Worm (Caenorhabditis elegans) whole organism, L4 larva: Measurements from ENCODE around the gene W02D7.12.

Experiments used
- ZK546.5 ChIP-seq, 2 experiments: sonication (generic microtip); optimal IDR thresholded peaks; 2 replicates each; lab custom pipeline; 2017; ENCODE audit warnings: missing biosample characterization in 2 of 2, missing genetic modification characterization in 2 of 2
- ceh-20 ChIP-seq: fragments of 200-800 bp; sonication (Bioruptor generic); IDR thresholded peaks from 2 replicates; pipeline ENCODE4 v1.3.6; 2022; ENCODE audit warnings: missing genetic modification reagents, missing genetic modification characterization, missing compliant biosample characterization
- mdl-1 ChIP-seq, 2 experiments: fragments of 150-350 bp in 1 of 2; sonication (generic microtip) in 1 of 2; optimal IDR thresholded peaks; 2 replicates each; lab custom pipeline; 2014 to 2017; ENCODE audit warnings: missing biosample characterization in 2 of 2, missing genetic modification characterization in 2 of 2
- mep-1 ChIP-seq: fragments of 150-350 bp; sonication (generic microtip); optimal IDR thresholded peaks from 3 replicates; lab custom pipeline; 2014; ENCODE audit warnings: missing biosample characterization, missing genetic modification characterization
- nhr-25 ChIP-seq: sonication (generic microtip); optimal IDR thresholded peaks from 2 replicates; lab custom pipeline; 2017; ENCODE audit warnings: missing genetic modification characterization, mild to moderate bottlenecking, missing compliant biosample characterization, antibody characterized with exemption, moderate library complexity, borderline replicate concordance; ENCODE audit not compliant: insufficient read depth
- nhr-28 ChIP-seq: fragments of 150-350 bp; optimal IDR thresholded peaks from 2 replicates; lab custom pipeline; 2014; ENCODE audit warnings: missing biosample characterization, missing genetic modification characterization
- nhr-77 ChIP-seq: fragments of 150-350 bp; optimal IDR thresholded peaks from 2 replicates; lab custom pipeline; 2014; ENCODE audit warnings: missing biosample characterization, missing genetic modification characterization
- pqm-1 ChIP-seq: sonication (generic microtip); optimal IDR thresholded peaks from 2 replicates; lab custom pipeline; 2017; ENCODE audit warnings: missing biosample characterization, missing genetic modification characterization
- snpc-4 ChIP-seq: fragments of 150-350 bp; optimal IDR thresholded peaks from 2 replicates; lab custom pipeline; 2014; ENCODE audit warnings: missing biosample characterization, missing genetic modification characterization
- ztf-11 ChIP-seq: fragments of 150-350 bp; optimal IDR thresholded peaks from 2 replicates; lab custom pipeline; 2014; ENCODE audit warnings: missing biosample characterization, missing genetic modification characterization

ce11 chrV:8307681-8308080, 3.6 kb upstream of the W02D7.12 start, which contains the start of gene clec-218:
- no peak for TF ChIP-seq nhr-28 (tag; lab: Kevin White, UChicago)
- TF ChIP-seq ceh-20 (GFP tag; lab: Robert Waterston, UW) = no peak
- TF ChIP-seq ZK546.5 (tag; optimal IDR thresholded peaks at IDR 0.05; lab: Kevin White, UChicago) = no peak
- TF ChIP-seq ztf-11 (tag; lab: Kevin White, UChicago) = no peak
- TF ChIP-seq mdl-1 (tag; optimal IDR thresholded peaks at IDR 0.05; lab: Kevin White, UChicago) = no peak
- TF ChIP-seq nhr-77 (tag; lab: Kevin White, UChicago) = no peak
- TF ChIP-seq snpc-4 (tag; lab: Kevin White, UChicago) = no peak
- peak; percentile 10 for TF ChIP-seq pqm-1
- no peak for TF ChIP-seq mep-1 (tag; lab: Kevin White, UChicago)
- TF ChIP-seq nhr-25 (tag; lab: Kevin White, UChicago) = no peak
